Fruit fly (Drosophila melanogaster): ENCODE results near the gene ppk31.

Gene ppk31

DNA sequence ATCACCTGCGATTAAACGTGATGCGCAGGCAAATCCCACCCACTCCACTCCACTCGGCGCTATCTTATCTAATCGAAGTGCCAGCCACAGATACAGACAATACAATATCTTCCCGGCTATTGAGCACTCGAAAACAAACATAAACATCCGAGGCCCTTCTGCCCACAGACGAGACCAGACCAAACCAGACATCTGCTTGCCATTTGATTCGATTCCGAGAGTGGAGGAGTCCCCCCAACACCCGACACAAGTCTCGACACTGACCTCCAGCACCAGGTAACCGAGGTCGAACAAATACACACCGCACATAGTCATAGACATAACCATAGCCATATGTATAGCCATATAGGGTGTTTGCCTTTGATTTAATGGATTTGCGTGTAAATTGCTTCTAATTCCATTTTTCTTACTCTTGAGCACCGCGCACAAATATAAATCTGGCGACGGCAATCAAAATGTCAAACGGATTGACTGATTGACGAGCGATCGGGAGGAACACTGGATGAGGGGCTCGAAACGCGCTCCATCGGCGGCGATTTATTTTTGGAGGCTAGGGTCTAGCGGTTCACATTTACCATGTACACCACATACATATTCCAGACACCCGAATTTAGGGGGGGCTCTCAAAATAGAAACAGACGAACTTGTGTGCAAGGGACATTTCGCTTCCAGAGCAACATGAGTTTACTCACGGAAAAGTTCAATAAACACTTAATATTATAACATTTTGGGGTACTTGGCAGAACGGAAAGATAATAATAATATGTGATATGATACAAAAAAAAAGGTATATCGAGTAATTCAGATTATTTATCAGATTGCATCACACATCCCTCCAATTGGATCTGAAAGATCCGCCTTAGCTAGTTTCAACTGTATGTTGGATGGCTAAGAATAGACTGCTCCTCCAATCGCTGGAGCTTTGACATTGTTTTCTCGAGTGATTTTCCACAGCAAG is 13.8 kb upstream of the ppk31 start:
- no peak for TF ChIP-seq CG17801 (GFP tag; optimal IDR thresholded peaks at IDR 0.05; ENCODE audit: partially characterized antibody)

dm6 chr3R:27149884-27150676 is 12.8 kb upstream of the ppk31 start:
- TF ChIP-seq CG17801 (GFP tag; optimal IDR thresholded peaks at IDR 0.05; ENCODE audit: partially characterized antibody), result peak; percentile 36

DNA sequence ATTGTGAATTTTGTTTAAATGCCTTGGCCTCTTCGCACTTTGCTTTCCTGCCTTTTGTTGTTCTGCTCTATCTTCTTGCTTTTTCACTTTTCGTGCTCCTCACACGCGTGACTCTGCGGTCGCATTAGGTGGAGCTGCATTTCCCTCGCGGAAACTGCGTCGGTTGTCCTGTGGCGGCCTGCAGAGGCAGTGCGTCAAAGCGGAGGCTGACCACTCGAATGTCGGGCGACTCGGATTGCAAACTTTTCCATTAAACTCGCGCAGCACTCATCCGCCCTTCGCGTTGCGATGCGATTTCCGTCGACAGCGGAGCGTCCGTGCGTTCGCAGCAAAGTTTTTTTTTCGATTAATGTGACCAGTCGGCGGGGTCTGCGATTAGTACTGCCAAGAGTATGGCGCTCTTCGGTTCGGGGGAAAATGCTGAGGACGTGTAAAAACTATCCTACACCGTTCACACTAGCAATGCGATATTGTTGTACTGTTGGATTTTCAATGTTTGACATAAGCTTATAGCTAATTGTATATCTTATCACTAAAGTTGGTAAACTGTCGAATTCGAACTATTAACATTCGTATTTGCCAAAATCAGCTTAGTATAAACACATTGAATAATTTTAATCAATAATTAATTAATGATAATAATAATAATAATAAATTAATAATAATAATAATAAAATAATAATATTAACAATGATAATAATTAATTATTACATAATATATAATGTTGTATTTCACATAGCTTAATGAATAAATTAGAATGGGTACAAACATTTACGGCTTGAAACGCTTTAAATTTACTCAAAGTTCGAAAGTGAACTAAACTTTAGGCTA is 12.0 kb upstream of the ppk31 start, which contains the start of gene CG6051:
TSS of gene CG6051 (minus strand) at position 385 of the 831 bp plus-strand sequence.
- peak; percentile 53 for TF ChIP-seq CG17801 (GFP tag; optimal IDR thresholded peaks at IDR 0.05; ENCODE audit: partially characterized antibody)

- peak; percentile 8 for TF ChIP-seq CG17801 (GFP tag; optimal IDR thresholded peaks at IDR 0.05; ENCODE audit: partially characterized antibody)
Measured at dm6 chr3R:27151516-27151823, 11.5 kb upstream of the ppk31 start, which contains the start of gene Men-b. TSS of gene Men-b (plus strand) at chr3R:27151662.

DNA sequence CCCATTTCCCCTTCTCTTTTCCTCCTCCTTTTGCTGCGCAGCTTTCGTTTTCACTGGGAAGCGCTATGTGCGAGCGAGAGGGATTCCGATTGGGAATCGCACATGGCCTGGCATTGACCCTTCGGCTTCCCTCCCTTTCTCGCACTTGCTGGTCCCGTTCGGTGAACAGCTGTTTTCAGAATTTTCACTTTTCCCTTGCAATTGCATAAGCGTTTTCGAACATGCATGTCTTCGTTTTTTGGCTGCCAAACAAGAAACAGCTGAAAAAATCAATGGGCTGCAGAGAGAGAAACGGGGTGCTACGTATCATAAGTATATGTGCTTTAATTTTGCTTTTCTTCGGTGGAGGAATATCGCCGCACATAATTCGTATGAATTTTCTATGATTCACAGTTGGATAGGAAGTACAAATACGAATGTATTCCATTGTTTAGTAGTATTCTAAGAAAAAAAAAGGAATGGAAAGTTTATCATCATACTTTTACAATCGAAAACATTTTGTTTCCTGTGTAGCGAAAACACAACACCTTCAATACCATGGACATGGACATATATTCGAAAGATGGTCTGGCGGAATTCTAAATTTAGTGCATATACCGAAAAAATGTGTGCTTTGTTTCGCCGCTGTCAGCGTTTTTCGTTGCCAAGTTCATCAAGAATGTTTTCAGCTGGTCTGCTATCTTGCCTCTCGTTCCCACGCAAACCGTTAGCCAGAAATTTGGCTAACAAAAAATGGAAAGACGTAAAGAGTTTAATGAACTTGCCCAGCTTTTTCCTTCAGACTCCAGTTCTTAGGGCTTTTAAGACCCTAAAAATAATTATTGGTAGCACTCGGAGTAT is 10.6 kb upstream of the ppk31 start:
- TF ChIP-seq CG17801 (GFP tag; optimal IDR thresholded peaks at IDR 0.05; ENCODE audit: partially characterized antibody), result peak; percentile 69

DNA sequence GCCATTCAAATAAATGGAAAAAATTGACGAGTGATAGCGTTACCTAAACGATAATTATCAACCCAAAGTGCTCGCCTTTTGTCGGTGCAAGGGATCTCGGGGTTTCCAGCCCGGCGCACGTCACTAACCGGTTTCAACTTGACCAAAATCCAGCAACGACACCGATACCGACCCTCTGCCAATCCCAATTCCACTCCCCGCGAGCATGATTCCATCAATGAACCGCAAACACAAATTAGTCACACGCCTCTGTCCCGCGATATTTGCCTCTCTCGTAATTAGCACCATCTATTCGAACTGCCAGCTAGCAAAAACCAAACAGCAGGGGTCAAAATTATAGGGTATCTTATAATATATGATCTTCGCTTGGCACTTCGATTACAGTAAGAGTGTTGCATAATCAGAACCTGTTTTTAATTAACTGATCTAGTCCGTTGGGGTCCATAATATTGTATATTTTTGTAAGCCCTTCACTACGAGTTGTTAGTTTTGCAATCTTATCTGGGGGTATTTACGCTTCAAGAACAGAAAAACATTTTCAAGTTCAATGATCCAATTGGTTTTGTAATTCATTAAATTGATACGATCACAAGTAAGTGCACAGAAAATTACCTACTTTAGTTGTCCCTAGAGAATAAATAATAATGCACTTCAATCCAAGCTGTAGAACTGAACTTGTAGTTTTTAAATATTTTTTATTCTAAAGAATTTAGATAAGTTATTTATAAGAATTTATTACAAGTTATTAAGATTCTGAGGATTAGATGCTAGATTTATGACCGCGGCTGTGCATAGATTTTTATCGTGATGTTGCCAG is 9.7 kb upstream of the ppk31 start:
- no peak for TF ChIP-seq CG17801 (GFP tag; optimal IDR thresholded peaks at IDR 0.05; ENCODE audit: partially characterized antibody)

dm6 chr3R:27154001-27154400 is 8.9 kb upstream of the ppk31 start:
- TF ChIP-seq CG17801 (GFP tag; optimal IDR thresholded peaks at IDR 0.05; ENCODE audit: partially characterized antibody), result no peak

- TF ChIP-seq CG17801 (GFP tag; optimal IDR thresholded peaks at IDR 0.05; ENCODE audit: partially characterized antibody), result no peak
Measured at dm6 chr3R:27157814-27158213, 5.1 kb upstream of the ppk31 start, which contains the start of gene grass. TSS of gene grass (plus strand) at chr3R:27157948.

DNA sequence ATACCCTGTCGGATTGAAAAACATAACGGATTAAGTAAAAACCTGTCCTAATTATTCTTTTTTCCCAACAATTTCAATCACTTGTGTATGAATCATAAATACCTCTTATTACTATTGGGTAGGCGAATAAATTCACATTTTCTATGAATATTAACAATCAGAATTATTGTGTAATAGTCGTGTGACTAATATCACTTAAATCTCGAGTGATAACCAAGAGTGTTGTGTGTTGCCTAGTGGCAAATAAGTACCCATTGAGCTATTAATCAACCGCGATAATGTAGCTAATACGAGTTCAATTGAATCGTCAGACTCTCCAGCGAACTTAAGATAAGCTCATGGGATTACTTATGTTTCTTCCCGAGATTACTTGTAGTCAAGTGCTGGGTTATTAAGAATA is 3.1 kb upstream of the ppk31 start:
- TF ChIP-seq CG17801 (GFP tag; optimal IDR thresholded peaks at IDR 0.05; ENCODE audit: partially characterized antibody), result no peak

dm6 chr3R:27160858-27161257 is 2.1 kb upstream of the ppk31 start, which contains the start of gene CG5909:
TSS of gene CG5909 (plus strand) at chr3R:27161158.
- no peak for TF ChIP-seq CG17801 (GFP tag; optimal IDR thresholded peaks at IDR 0.05; ENCODE audit: partially characterized antibody)

DNA sequence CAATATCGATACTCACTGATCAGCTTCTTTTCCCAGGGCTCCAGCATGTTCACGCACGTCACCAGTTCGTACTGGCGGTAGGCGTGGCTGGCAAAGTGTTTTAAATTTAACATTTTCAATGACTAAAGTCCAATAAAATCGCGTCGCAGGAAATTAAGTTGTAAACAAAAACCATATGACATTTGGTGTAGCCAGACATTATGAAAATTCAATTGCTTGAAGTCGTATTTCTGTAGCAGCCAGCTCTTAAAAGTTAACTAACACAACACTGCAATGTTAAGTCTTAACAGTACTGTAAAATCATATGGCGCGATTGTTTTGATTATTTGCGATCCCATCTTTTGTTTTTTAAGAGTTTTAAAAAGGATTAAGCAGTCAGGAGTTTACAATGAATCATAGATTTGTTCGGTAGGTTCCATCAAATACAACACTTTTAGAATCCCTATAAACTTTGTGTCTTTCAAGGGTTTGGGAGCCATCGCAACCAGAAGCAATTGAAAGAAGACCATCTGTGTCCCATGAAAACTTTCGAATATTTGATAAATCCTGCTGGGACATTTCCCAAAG is 2.6 kb downstream of the ppk31 start, which contains the start of the genes CG34293 and spn-D:
TSS of gene CG34293 (minus strand) at position 160 of the 567 bp plus-strand sequence.
TSS of gene spn-D (plus strand) at position 301 of the 567 bp plus-strand sequence.
- peak; percentile 28 for TF ChIP-seq CG17801 (GFP tag; optimal IDR thresholded peaks at IDR 0.05; ENCODE audit: partially characterized antibody)

dm6 chr3R:27167350-27167749 is 4.4 kb downstream of the ppk31 start:
- TF ChIP-seq CG17801 (GFP tag; optimal IDR thresholded peaks at IDR 0.05; ENCODE audit: partially characterized antibody), result no peak

DNA sequence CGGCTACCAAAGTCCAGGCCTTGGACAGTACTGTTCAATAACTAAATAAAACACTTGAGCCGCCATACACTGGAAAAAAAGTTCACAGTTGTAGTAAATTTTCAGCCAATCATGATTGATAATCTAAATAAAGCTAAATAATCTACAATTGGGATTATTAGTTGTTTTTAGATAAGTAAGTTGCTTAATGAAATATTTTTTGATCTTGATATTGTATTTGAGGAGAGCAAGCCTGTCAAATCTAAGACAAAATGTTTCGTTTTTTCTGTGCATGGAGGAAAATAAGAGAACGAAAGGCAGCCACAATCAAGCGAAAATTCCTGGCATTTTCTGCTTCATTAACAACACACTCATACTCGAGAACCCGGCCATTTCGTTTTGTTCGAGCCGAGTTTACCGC is 8.2 kb downstream of the ppk31 start:
- no peak for TF ChIP-seq CG17801 (GFP tag; optimal IDR thresholded peaks at IDR 0.05; ENCODE audit: partially characterized antibody)
